Fruit fly (Drosophila melanogaster) whole organism, embryonic: ENCODE results near the gene Pdfr.

Source experiments
- B-H1 ChIP-seq: fragments of 200-800 bp; sonication (Bioruptor generic); IDR thresholded peaks from 3 replicates; pipeline ENCODE4 v1.3.6; 2022; ENCODE audit warnings: missing biosample characterization, missing genetic modification characterization
- Blimp-1 ChIP-seq: fragments of 200-800 bp; sonication (Bioruptor generic); optimal IDR thresholded peaks from 3 replicates; lab custom pipeline; 2018; ENCODE audit warnings: missing biosample characterization, missing genetic modification characterization, mild to moderate bottlenecking, moderate library complexity, missing genetic modification reagents
- CG10979 ChIP-seq: fragments of 200-800 bp; sonication (Bioruptor generic); optimal IDR thresholded peaks from 2 replicates; lab custom pipeline; 2018; ENCODE audit warnings: missing biosample characterization, mild to moderate bottlenecking, missing genetic modification characterization, moderate library complexity
- CG11560 ChIP-seq: fragments of 200-800 bp; sonication (Bioruptor generic); IDR thresholded peaks from 3 replicates; pipeline ENCODE4 v1.3.6; 2022; ENCODE audit warnings: missing biosample characterization, missing genetic modification characterization
- CG12236 ChIP-seq: fragments of 200-800 bp; sonication (Bioruptor generic); optimal IDR thresholded peaks from 2 replicates; lab custom pipeline; 2016; ENCODE audit warnings: missing biosample characterization, missing genetic modification characterization
- CG13287 ChIP-seq: fragments of 200-800 bp; sonication (Bioruptor generic); IDR thresholded peaks from 2 replicates; pipeline ENCODE4 v1.3.6; 2022; ENCODE audit warnings: missing biosample characterization, missing genetic modification characterization; ENCODE audit not compliant: partially characterized antibody
- CG13894 ChIP-seq: fragments of 200-800 bp; sonication (Bioruptor generic); optimal IDR thresholded peaks from 3 replicates; lab custom pipeline; 2018; ENCODE audit warnings: missing biosample characterization, mild to moderate bottlenecking, missing genetic modification characterization, moderate library complexity
- CG1529 ChIP-seq: fragments of 200-800 bp; sonication (Bioruptor generic); optimal IDR thresholded peaks from 3 replicates; lab custom pipeline; 2018; ENCODE audit warnings: missing biosample characterization, missing genetic modification characterization
- CG31388 ChIP-seq: fragments of 200-800 bp; sonication (Bioruptor generic); optimal IDR thresholded peaks from 2 replicates; lab custom pipeline; 2016; ENCODE audit warnings: missing biosample characterization, missing genetic modification characterization
- CG5180 ChIP-seq: fragments of 200-800 bp; sonication (Bioruptor generic); optimal IDR thresholded peaks from 3 replicates; lab custom pipeline; 2017; ENCODE audit warnings: missing biosample characterization, missing genetic modification characterization, mild to moderate bottlenecking, moderate library complexity, missing genetic modification reagents
- CG6765 ChIP-seq: fragments of 200-800 bp; sonication (Bioruptor generic); optimal IDR thresholded peaks from 3 replicates; lab custom pipeline; 2017; ENCODE audit warnings: missing biosample characterization, mild to moderate bottlenecking, missing genetic modification characterization
- CG8089 ChIP-seq: fragments of 200-800 bp; sonication (Bioruptor generic); optimal IDR thresholded peaks from 3 replicates; lab custom pipeline; 2016; ENCODE audit warnings: missing biosample characterization, missing genetic modification characterization
- CG8359 ChIP-seq: fragments of 200-800 bp; sonication (Bioruptor generic); optimal IDR thresholded peaks from 2 replicates; lab custom pipeline; 2017; ENCODE audit warnings: missing biosample characterization, mild to moderate bottlenecking, missing genetic modification characterization, borderline replicate concordance
- CG8765 ChIP-seq: fragments of 200-800 bp; sonication (Bioruptor generic); IDR thresholded peaks from 2 replicates; pipeline ENCODE4 v1.3.6; 2022; ENCODE audit warnings: missing biosample characterization, missing genetic modification characterization
- CHES-1-like ChIP-seq: fragments of 200-800 bp; sonication (Bioruptor generic); optimal IDR thresholded peaks from 2 replicates; lab custom pipeline; 2016; ENCODE audit warnings: missing biosample characterization, missing genetic modification characterization
- Dbx ChIP-seq: fragments of 200-800 bp; sonication (Bioruptor generic); IDR thresholded peaks from 3 replicates; pipeline ENCODE4 v1.3.6; 2022; ENCODE audit warnings: missing biosample characterization, missing genetic modification characterization
- Dfd ChIP-seq, 2 experiments: fragments of >200 bp; optimal IDR thresholded peaks; 2 replicates each; lab custom pipeline; 2017; ENCODE audit warnings: missing biosample characterization in 2 of 2, missing genetic modification characterization in 2 of 2
- H2.0 ChIP-seq: fragments of 200-800 bp; sonication (Bioruptor generic); IDR thresholded peaks from 2 replicates; pipeline ENCODE4 v1.3.6; 2022; ENCODE audit warnings: missing biosample characterization, missing genetic modification characterization
- HHEX ChIP-seq: fragments of 200-800 bp; sonication (Bioruptor generic); optimal IDR thresholded peaks from 3 replicates; lab custom pipeline; 2017; ENCODE audit warnings: missing biosample characterization, mild to moderate bottlenecking, missing genetic modification characterization, missing genetic modification reagents
- Max ChIP-seq: fragments of 200-800 bp; sonication (Bioruptor generic); optimal IDR thresholded peaks from 2 replicates; lab custom pipeline; 2016; ENCODE audit warnings: missing biosample characterization, mild to moderate bottlenecking, missing genetic modification characterization
- Nf-YC ChIP-seq: fragments of 200-800 bp; optimal IDR thresholded peaks from 3 replicates; lab custom pipeline; 2019; ENCODE audit warnings: missing biosample characterization, mild to moderate bottlenecking, missing genetic modification characterization, moderate library complexity
- Oli ChIP-seq: fragments of 200-800 bp; sonication (Bioruptor generic); optimal IDR thresholded peaks from 2 replicates; lab custom pipeline; 2018; ENCODE audit warnings: missing biosample characterization, mild to moderate bottlenecking, missing genetic modification characterization, moderate library complexity
- Sox100B ChIP-seq: fragments of 200-800 bp; sonication (Bioruptor generic); optimal IDR thresholded peaks from 3 replicates; lab custom pipeline; 2018; ENCODE audit warnings: missing biosample characterization, mild to moderate bottlenecking, missing genetic modification characterization
- Trl ChIP-seq, 3 experiments: fragments of >200 bp in 2 of 3; fragments of 200-800 bp in 1 of 3; sonication (Bioruptor generic) in 1 of 3; optimal IDR thresholded peaks; 2 replicates in 1 of 3; 3 replicates in 2 of 3; lab custom pipeline; 2016 to 2017; ENCODE audit warnings: missing biosample characterization in 1 of 3, missing genetic modification characterization in 1 of 3
- Usf ChIP-seq: fragments of 200-800 bp; sonication (Bioruptor generic); optimal IDR thresholded peaks from 2 replicates; lab custom pipeline; 2017; ENCODE audit warnings: missing genotype, missing biosample characterization, missing genetic modification characterization
- bbx ChIP-seq: fragments of 200-800 bp; sonication (Bioruptor generic); IDR thresholded peaks from 2 replicates; pipeline ENCODE4 v1.3.6; 2022; ENCODE audit warnings: missing biosample characterization, missing genetic modification characterization; ENCODE audit not compliant: partially characterized antibody
- cad ChIP-seq: fragments of >200 bp; optimal IDR thresholded peaks from 2 replicates; lab custom pipeline; 2017; ENCODE audit warnings: missing biosample characterization, missing genetic modification characterization
- cas ChIP-seq: fragments of 200-800 bp; sonication (Bioruptor generic); IDR thresholded peaks from 2 replicates; pipeline ENCODE4 v1.3.6; 2022; ENCODE audit warnings: missing biosample characterization, missing genetic modification characterization
- chm ChIP-seq: fragments of 200-800 bp; sonication (Bioruptor generic); IDR thresholded peaks from 2 replicates; pipeline ENCODE4 v1.3.6; 2022; ENCODE audit warnings: missing biosample characterization, missing genetic modification characterization
- da ChIP-seq: fragments of 200-800 bp; sonication (Bioruptor generic); optimal IDR thresholded peaks from 2 replicates; lab custom pipeline; 2016; ENCODE audit warnings: missing biosample characterization, missing genetic modification characterization
- danr ChIP-seq: fragments of 200-800 bp; sonication (Bioruptor generic); IDR thresholded peaks from 2 replicates; pipeline ENCODE4 v1.3.6; 2022; ENCODE audit warnings: missing biosample characterization, missing genetic modification characterization
- esg ChIP-seq: fragments of 200-800 bp; sonication (Bioruptor generic); conservative IDR thresholded peaks from 2 replicates; pipeline ENCODE4 v1.3.6; 2022; ENCODE audit warnings: missing biosample characterization, missing genetic modification characterization
- inv ChIP-seq: fragments of 200-800 bp; sonication (Bioruptor generic); IDR thresholded peaks from 2 replicates; pipeline ENCODE4 v1.3.6; 2022; ENCODE audit warnings: missing biosample characterization, missing genetic modification characterization; ENCODE audit not compliant: partially characterized antibody
- kni ChIP-seq: fragments of 200-800 bp; sonication (Bioruptor generic); optimal IDR thresholded peaks from 3 replicates; lab custom pipeline; 2017; ENCODE audit warnings: mild to moderate bottlenecking, missing biosample characterization, missing genetic modification reagents, missing genetic modification characterization
- nerfin-1 ChIP-seq: fragments of 200-800 bp; sonication (Bioruptor generic); optimal IDR thresholded peaks from 3 replicates; lab custom pipeline; 2019; ENCODE audit warnings: missing biosample characterization, mild to moderate bottlenecking, missing genetic modification characterization, moderate library complexity
- nerfin-2 ChIP-seq: fragments of 200-800 bp; sonication (Bioruptor generic); IDR thresholded peaks from 2 replicates; pipeline ENCODE4 v1.3.6; 2022; ENCODE audit warnings: missing biosample characterization, missing genetic modification characterization; ENCODE audit not compliant: partially characterized antibody
- nmo ChIP-seq: fragments of 200-800 bp; sonication (Bioruptor generic); optimal IDR thresholded peaks from 2 replicates; lab custom pipeline; 2018; ENCODE audit warnings: missing biosample characterization, mild to moderate bottlenecking, missing genetic modification characterization, moderate library complexity
- odd ChIP-seq: fragments of 200-800 bp; sonication (Bioruptor generic); optimal IDR thresholded peaks from 2 replicates; lab custom pipeline; 2017; ENCODE audit warnings: missing biosample characterization, mild to moderate bottlenecking, missing genetic modification characterization
- pzg ChIP-seq: fragments of 200-800 bp; sonication (Bioruptor generic); optimal IDR thresholded peaks from 3 replicates; lab custom pipeline; 2018; ENCODE audit warnings: missing biosample characterization, mild to moderate bottlenecking, missing genetic modification characterization, moderate library complexity
- ro ChIP-seq: fragments of 200-800 bp; sonication (Bioruptor generic); IDR thresholded peaks from 2 replicates; pipeline ENCODE4 v1.3.6; 2022; ENCODE audit warnings: missing biosample characterization, missing genetic modification characterization
- sc ChIP-seq, 3 experiments: fragments of >200 bp in 2 of 3; fragments of 200-800 bp in 1 of 3; sonication (Bioruptor generic) in 1 of 3; optimal IDR thresholded peaks; 2 replicates in 2 of 3; 3 replicates in 1 of 3; lab custom pipeline; 2017; ENCODE audit warnings: mild to moderate bottlenecking in 1 of 3, missing biosample characterization in 1 of 3, missing genetic modification characterization in 1 of 3, missing genetic modification reagents in 1 of 3
- scrt ChIP-seq: fragments of 200-800 bp; sonication (Bioruptor generic); optimal IDR thresholded peaks from 2 replicates; lab custom pipeline; 2018; ENCODE audit warnings: missing biosample characterization, mild to moderate bottlenecking, missing genetic modification characterization, moderate library complexity
- shn ChIP-seq: fragments of 200-800 bp; sonication (Bioruptor generic); optimal IDR thresholded peaks from 3 replicates; lab custom pipeline; 2016; ENCODE audit warnings: missing biosample characterization, missing genetic modification characterization
- sima ChIP-seq: fragments of 200-800 bp; sonication (Bioruptor generic); optimal IDR thresholded peaks from 2 replicates; lab custom pipeline; 2016; ENCODE audit warnings: missing biosample characterization, missing genetic modification characterization
- tin ChIP-seq: fragments of 200-800 bp; sonication (Bioruptor generic); optimal IDR thresholded peaks from 3 replicates; lab custom pipeline; 2016; ENCODE audit warnings: missing biosample characterization, missing genetic modification characterization
- toy ChIP-seq: fragments of 200-800 bp; sonication (Bioruptor generic); IDR thresholded peaks from 2 replicates; pipeline ENCODE4 v1.3.6; 2022; ENCODE audit warnings: missing biosample characterization, missing genetic modification characterization
- ttk ChIP-seq: fragments of 200-800 bp; sonication (Bioruptor generic); IDR thresholded peaks from 2 replicates; pipeline ENCODE4 v2.1.2; 2022; ENCODE audit warnings: missing biosample characterization, missing genetic modification characterization
- vvl ChIP-seq: fragments of 200-800 bp; sonication (Bioruptor generic); IDR thresholded peaks from 2 replicates; pipeline ENCODE4 v1.3.6; 2022; ENCODE audit warnings: missing biosample characterization, missing genetic modification characterization
- wor ChIP-seq: fragments of 200-800 bp; sonication (Bioruptor generic); IDR thresholded peaks from 2 replicates; pipeline ENCODE4 v1.3.6; 2022; ENCODE audit warnings: missing biosample characterization, missing genetic modification characterization

Gene Pdfr

DNA sequence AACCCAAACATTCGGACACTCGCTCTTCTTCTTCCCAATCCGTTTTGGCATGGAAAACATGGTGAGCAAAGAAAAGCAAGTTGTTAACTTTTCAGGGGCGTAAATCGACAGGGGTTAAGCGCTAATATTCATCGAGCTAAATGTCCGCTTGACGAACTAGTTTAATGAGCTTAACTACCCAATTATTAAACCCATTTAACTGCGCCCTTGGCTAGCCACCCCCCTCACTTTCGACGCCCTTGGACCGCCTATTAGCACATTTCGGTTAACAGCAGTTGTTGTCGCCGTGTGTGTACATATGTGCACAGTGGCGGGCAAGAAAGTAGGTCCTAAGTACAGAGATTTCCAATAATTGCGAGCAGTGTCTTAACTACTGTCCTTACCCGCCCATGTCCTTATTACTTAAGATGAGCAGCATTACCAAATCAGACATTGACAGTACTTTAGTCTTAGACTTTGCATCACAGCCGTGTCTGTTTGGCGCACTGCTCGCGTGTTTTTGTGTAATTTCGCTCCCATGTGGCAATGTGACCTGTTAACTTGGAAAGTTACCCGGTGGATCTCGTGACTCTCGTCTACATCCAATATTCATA, 37.5 kb downstream of the Pdfr start (continued):
- peak; percentile 91 for TF ChIP-seq Usf (GFP tag; lab: Kevin White, UChicago)
- TF ChIP-seq CG8089, result peak; percentile 86
- TF ChIP-seq CHES-1-like (GFP tag; lab: Kevin White, UChicago), result peak; percentile 96
- TF ChIP-seq kni (GFP tag; lab: Kevin White, UChicago), result peak; percentile 67
- TF ChIP-seq nerfin-2, result no peak
- TF ChIP-seq cad (GFP tag; lab: Kevin White, UChicago), result no peak
- peak; percentile 91 for TF ChIP-seq ttk (GFP tag; lab: Robert Waterston, UW)
- TF ChIP-seq danr (GFP tag; lab: Robert Waterston, UW), result peak; percentile 79
- peak; percentile 92 for TF ChIP-seq HHEX (GFP tag; lab: Kevin White, UChicago)
- TF ChIP-seq CG31388 (GFP tag; lab: Kevin White, UChicago), result peak; percentile 53
- TF ChIP-seq inv (GFP tag; lab: Robert Waterston, UW), result no peak
- TF ChIP-seq pzg, result peak; percentile 26
- TF ChIP-seq odd, result peak; percentile 73
- TF ChIP-seq tin (GFP tag; lab: Kevin White, UChicago), result peak; percentile 86
- peak; percentile 83 for TF ChIP-seq esg (GFP tag; lab: Robert Waterston, UW)
- peak; percentile 88 for TF ChIP-seq CG11560
- TF ChIP-seq Sox100B (GFP tag; lab: Kevin White, UChicago), result peak; percentile 64
- peak; percentile 62 for TF ChIP-seq nerfin-1 (tag; lab: Kevin White, UChicago)
- TF ChIP-seq H2.0 (GFP tag; lab: Robert Waterston, UW), result peak; percentile 90
- TF ChIP-seq Nf-YC, result peak; percentile 37
- peak; percentile 72 for TF ChIP-seq wor
- TF ChIP-seq Trl (optimal IDR thresholded peaks at IDR 0.05; lab: Kevin White, UChicago), result no peak
- peak; percentile 93 for TF ChIP-seq Trl (GFP tag; optimal IDR thresholded peaks at IDR 0.05; lab: Kevin White, UChicago)
- peak; percentile 89 for TF ChIP-seq CG13894 (tag; lab: Kevin White, UChicago)
- TF ChIP-seq CG5180, result peak; percentile 66
- TF ChIP-seq B-H1 (GFP tag; lab: Robert Waterston, UW), result peak; percentile 89
- no peak for TF ChIP-seq CG13287 (GFP tag; lab: Robert Waterston, UW)
- peak; percentile 68 for TF ChIP-seq CG1529 (GFP tag; lab: Kevin White, UChicago)
- TF ChIP-seq shn, result peak; percentile 95
- peak; percentile 90 for TF ChIP-seq chm (GFP tag; lab: Robert Waterston, UW)
- TF ChIP-seq ro (GFP tag; lab: Robert Waterston, UW), result peak; percentile 72; the same call in 1 of the 2 replicates
- no peak for TF ChIP-seq bbx (GFP tag; lab: Robert Waterston, UW)
- TF ChIP-seq CG6765 (GFP tag; lab: Kevin White, UChicago), result peak; percentile 66
- no peak for TF ChIP-seq Dfd (GFP tag; optimal IDR thresholded peaks at IDR 0.05; lab: Kevin White, UChicago)
- TF ChIP-seq sima (GFP tag; lab: Kevin White, UChicago), result peak; percentile 48
- peak; percentile 96 for TF ChIP-seq vvl
- TF ChIP-seq cas (GFP tag; lab: Robert Waterston, UW), result peak; percentile 94
- TF ChIP-seq CG10979 (tag; lab: Kevin White, UChicago), result peak; percentile 68
- TF ChIP-seq CG8359 (GFP tag; lab: Kevin White, UChicago), result no peak
- TF ChIP-seq Oli (tag; lab: Kevin White, UChicago), result peak; percentile 86
- peak; percentile 98 for TF ChIP-seq Dbx (GFP tag; lab: Robert Waterston, UW)
- TF ChIP-seq sc (optimal IDR thresholded peaks at IDR 0.05; lab: Kevin White, UChicago), result no peak
- peak; percentile 59 for TF ChIP-seq sc (GFP tag; optimal IDR thresholded peaks at IDR 0.05; lab: Kevin White, UChicago)
- peak; percentile 79 for TF ChIP-seq Max (GFP tag; lab: Kevin White, UChicago)
- TF ChIP-seq da (GFP tag; lab: Kevin White, UChicago), result peak; percentile 79
- peak; percentile 83 for TF ChIP-seq nmo (GFP tag; lab: Kevin White, UChicago)
- TF ChIP-seq CG8765 (GFP tag; lab: Robert Waterston, UW), result peak; percentile 88
- TF ChIP-seq Blimp-1, result peak; percentile 72
- peak; percentile 65 for TF ChIP-seq CG12236 (GFP tag; lab: Kevin White, UChicago)
- peak; percentile 83 for TF ChIP-seq scrt (GFP tag; lab: Kevin White, UChicago)
- peak; percentile 91 for TF ChIP-seq toy (GFP tag; lab: Robert Waterston, UW)
